Worm (Caenorhabditis elegans): ENCODE data around the gene lec-11.

- TF ChIP-seq aly-2 (tag; optimal IDR thresholded peaks at IDR 0.05) (no peak), mep-1 (tag; optimal IDR thresholded peaks at IDR 0.05) (no peak), egl-27 (tag; optimal IDR thresholded peaks at IDR 0.05) (no peak), ceh-8 (GFP tag; optimal IDR thresholded peaks at IDR 0.05) (no peak), elt-3 (tag; optimal IDR thresholded peaks at IDR 0.05) (no peak), ztf-11 (tag; optimal IDR thresholded peaks at IDR 0.05) (no peak)
Observed at ce11 chrIV:6595912-6596311, 6.0 kb upstream of the lec-11 start, which contains the start of gene F38A5.22.
